Worm (Caenorhabditis elegans) whole organism, L4 larva: Measurements from ENCODE around the gene mig-14.

Source experiments
- F44E2.7 ChIP-seq: fragments of 200-800 bp; sonication (Bioruptor generic); IDR thresholded peaks from 2 replicates; pipeline ENCODE4 v2.1.2; 2022; ENCODE audit warnings: missing genetic modification characterization, missing compliant biosample characterization
- F49E8.2 ChIP-seq: sonication (generic microtip); optimal IDR thresholded peaks from 2 replicates; lab custom pipeline; 2016; ENCODE audit warnings: missing compliant biosample characterization, mild to moderate bottlenecking, missing genetic modification characterization, borderline replicate concordance
- Y48G9A.11 ChIP-seq: fragments of 200-800 bp; sonication (Bioruptor generic); IDR thresholded peaks from 2 replicates; pipeline ENCODE4 v1.3.6; 2022; ENCODE audit warnings: missing genetic modification reagents, missing genetic modification characterization, missing compliant biosample characterization
- Y5F2A.4 ChIP-seq: fragments of 200-800 bp; sonication (Bioruptor generic); optimal IDR thresholded peaks from 2 replicates; lab custom pipeline; 2018; ENCODE audit warnings: mild to moderate bottlenecking, missing genetic modification characterization, missing compliant biosample characterization
- aha-1 ChIP-seq: fragments of 150-350 bp; peaks from one replicate; lab custom pipeline; 2014; ENCODE audit warnings: missing biosample characterization, missing genetic modification characterization
- aly-2 ChIP-seq: sonication (generic microtip); optimal IDR thresholded peaks from 2 replicates; lab custom pipeline; 2018; ENCODE audit warnings: missing biosample characterization, missing genetic modification characterization
- arid-1 ChIP-seq: fragments of 200-800 bp; sonication (Bioruptor generic); conservative IDR thresholded peaks from 2 replicates; pipeline ENCODE4 v1.3.6; 2022; ENCODE audit warnings: missing genetic modification reagents, missing genetic modification characterization, missing compliant biosample characterization
- ces-1 ChIP-seq: fragments of 150-350 bp; sonication (generic microtip); optimal IDR thresholded peaks from 4 replicates; lab custom pipeline; 2014; ENCODE audit warnings: missing biosample characterization, missing genetic modification reagents, missing genetic modification characterization
- cey-2 ChIP-seq: sonication (generic microtip); optimal IDR thresholded peaks from 3 replicates; lab custom pipeline; 2017; ENCODE audit warnings: missing genetic modification characterization, mild to moderate bottlenecking, missing compliant biosample characterization, antibody characterized with exemption, borderline replicate concordance; ENCODE audit not compliant: insufficient read depth
- daf-16 ChIP-seq, 3 experiments: sonication (generic microtip); optimal IDR thresholded peaks; 2 replicates each; lab custom pipeline; 2016 to 2017; ENCODE audit warnings: missing genetic modification characterization in 3 of 3, missing genetic modification reagents in 3 of 3, mild to moderate bottlenecking in 2 of 3, missing compliant biosample characterization in 2 of 3, missing biosample characterization in 1 of 3, moderate library complexity in 1 of 3
- daf-19 ChIP-seq: fragments of 200-800 bp; sonication (Bioruptor generic); conservative IDR thresholded peaks from 2 replicates; pipeline ENCODE4 v1.3.6; 2022; ENCODE audit warnings: missing genetic modification characterization, missing compliant biosample characterization
- daf-8 ChIP-seq: fragments of 200-800 bp; sonication (Bioruptor generic); IDR thresholded peaks from 2 replicates; pipeline ENCODE4 v1.3.6; 2022; ENCODE audit warnings: missing genetic modification characterization, missing compliant biosample characterization
- dmd-6 ChIP-seq: fragments of 200-800 bp; sonication (Bioruptor generic); IDR thresholded peaks from 2 replicates; pipeline ENCODE4 v1.3.6; 2022; ENCODE audit warnings: missing genetic modification reagents, missing genetic modification characterization, missing compliant biosample characterization
- dpl-1 ChIP-seq: fragments of 150-350 bp; optimal IDR thresholded peaks from 2 replicates; lab custom pipeline; 2014; ENCODE audit warnings: missing biosample characterization, missing genetic modification reagents, missing genetic modification characterization
- dve-1 ChIP-seq: sonication (generic microtip); optimal IDR thresholded peaks from 2 replicates; lab custom pipeline; 2017; ENCODE audit warnings: antibody characterized with exemption, mild to moderate bottlenecking, missing genetic modification characterization, missing compliant biosample characterization; ENCODE audit not compliant: insufficient read depth
- gei-8 ChIP-seq: fragments of 200-800 bp; sonication (Bioruptor generic); optimal IDR thresholded peaks from 2 replicates; lab custom pipeline; 2018; ENCODE audit warnings: mild to moderate bottlenecking, missing genetic modification characterization, missing compliant biosample characterization
- hif-1 ChIP-seq, 2 experiments: sonication (generic microtip); optimal IDR thresholded peaks; 2 replicates each; lab custom pipeline; 2016 to 2017; ENCODE audit warnings: missing compliant biosample characterization in 2 of 2, missing genetic modification characterization in 2 of 2, missing genetic modification reagents in 2 of 2, missing genotype in 2 of 2, mild to moderate bottlenecking in 1 of 2
- lin-38 ChIP-seq: fragments of 200-800 bp; sonication (Bioruptor generic); IDR thresholded peaks from 2 replicates; pipeline ENCODE4 v1.3.6; 2022; ENCODE audit warnings: missing genetic modification reagents, missing genetic modification characterization, missing compliant biosample characterization
- lir-3 ChIP-seq: sonication (generic microtip); optimal IDR thresholded peaks from 2 replicates; lab custom pipeline; 2016; ENCODE audit warnings: mild to moderate bottlenecking, missing genetic modification characterization, missing compliant biosample characterization
- lsy-2 ChIP-seq, 2 experiments: fragments of 150-350 bp in 1 of 2; sonication (generic microtip) in 1 of 2; optimal IDR thresholded peaks; 2 replicates each; lab custom pipeline; 2014 to 2017; ENCODE audit warnings: missing biosample characterization in 2 of 2, missing genetic modification characterization in 2 of 2
- mdl-1 ChIP-seq, 2 experiments: fragments of 150-350 bp in 1 of 2; sonication (generic microtip) in 1 of 2; optimal IDR thresholded peaks; 2 replicates each; lab custom pipeline; 2014 to 2017; ENCODE audit warnings: missing biosample characterization in 2 of 2, missing genetic modification characterization in 2 of 2
- mdt-29 ChIP-seq: fragments of 200-800 bp; sonication (Bioruptor generic); IDR thresholded peaks from 2 replicates; pipeline ENCODE4 v1.3.6; 2022; ENCODE audit warnings: missing genetic modification reagents, missing genetic modification characterization, missing compliant biosample characterization
- mes-2 ChIP-seq: sonication (generic microtip); optimal IDR thresholded peaks from 2 replicates; lab custom pipeline; 2016; ENCODE audit warnings: missing genotype, mild to moderate bottlenecking, missing genetic modification characterization, missing compliant biosample characterization; ENCODE audit not compliant: poor library complexity, severe bottlenecking
- mxl-3 ChIP-seq: fragments of 200-800 bp; sonication (Bioruptor generic); optimal IDR thresholded peaks from 2 replicates; lab custom pipeline; 2018; ENCODE audit warnings: mild to moderate bottlenecking, missing genetic modification characterization, missing compliant biosample characterization
- nhr-10 ChIP-seq: fragments of 150-350 bp; optimal IDR thresholded peaks from 2 replicates; lab custom pipeline; 2014; ENCODE audit warnings: missing biosample characterization, missing genetic modification characterization
- nhr-102 ChIP-seq: sonication (generic microtip); optimal IDR thresholded peaks from 2 replicates; lab custom pipeline; 2016; ENCODE audit warnings: mild to moderate bottlenecking, missing genetic modification characterization, moderate library complexity, missing compliant biosample characterization
- nhr-28 ChIP-seq: fragments of 150-350 bp; optimal IDR thresholded peaks from 2 replicates; lab custom pipeline; 2014; ENCODE audit warnings: missing biosample characterization, missing genetic modification characterization
- nhr-76 ChIP-seq: fragments of 150-350 bp; optimal IDR thresholded peaks from 2 replicates; lab custom pipeline; 2014; ENCODE audit warnings: missing biosample characterization, missing genetic modification characterization
- sdz-12 ChIP-seq: fragments of 200-800 bp; sonication (Bioruptor generic); optimal IDR thresholded peaks from 2 replicates; lab custom pipeline; 2018; ENCODE audit warnings: mild to moderate bottlenecking, missing genetic modification characterization, missing compliant biosample characterization
- skn-1 ChIP-seq: fragments of 150-350 bp; optimal IDR thresholded peaks from 2 replicates; lab custom pipeline; 2014; ENCODE audit warnings: missing biosample characterization, missing genetic modification characterization
- snpc-4 ChIP-seq: fragments of 150-350 bp; optimal IDR thresholded peaks from 2 replicates; lab custom pipeline; 2014; ENCODE audit warnings: missing biosample characterization, missing genetic modification characterization
- spr-1 ChIP-seq: sonication (generic microtip); optimal IDR thresholded peaks from 2 replicates; lab custom pipeline; 2016; ENCODE audit warnings: mild to moderate bottlenecking, missing genetic modification characterization, missing compliant biosample characterization
- tra-1 ChIP-seq: fragments of 200-800 bp; sonication (Bioruptor generic); IDR thresholded peaks from 2 replicates; pipeline ENCODE4 v1.3.6; 2022; ENCODE audit warnings: missing genetic modification reagents, missing genetic modification characterization, missing compliant biosample characterization
- unc-130 ChIP-seq: sonication (generic microtip); optimal IDR thresholded peaks from 2 replicates; lab custom pipeline; 2016; ENCODE audit warnings: missing genetic modification reagents, missing genetic modification characterization, missing compliant biosample characterization
- ztf-11 ChIP-seq: fragments of 150-350 bp; optimal IDR thresholded peaks from 2 replicates; lab custom pipeline; 2014; ENCODE audit warnings: missing biosample characterization, missing genetic modification characterization
- ztf-7 ChIP-seq: fragments of 150-350 bp; optimal IDR thresholded peaks from 2 replicates; lab custom pipeline; 2014; ENCODE audit warnings: missing biosample characterization, missing genetic modification characterization

Gene mig-14

ce11 chrII:13723754-13724153, 17.8 kb upstream of the mig-14 start:
- peak; percentile 44; the same call in 1 of the 2 replicates for TF ChIP-seq lin-38
- no peak for TF ChIP-seq cey-2 (tag; lab: Kevin White, UChicago)

DNA sequence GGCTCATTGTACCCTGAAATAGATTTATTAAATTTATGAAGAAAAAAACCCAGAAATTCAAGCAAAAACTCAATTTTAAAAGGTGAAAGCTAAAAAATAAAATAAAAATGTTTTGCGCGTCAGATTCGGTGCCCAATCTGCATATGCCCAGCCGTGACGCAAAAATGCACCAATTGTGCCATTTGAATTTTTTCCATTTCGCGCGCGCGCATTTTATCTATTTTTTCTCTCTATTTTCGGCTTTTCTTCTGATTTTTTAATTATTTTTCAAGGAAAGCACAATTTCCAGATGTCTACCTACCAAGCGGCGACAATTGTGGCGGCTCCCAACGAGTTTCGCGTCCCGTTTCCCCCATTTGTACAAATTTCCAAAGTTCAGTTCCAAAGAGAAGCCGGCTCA, 15.7 kb upstream of the mig-14 start, which contains the start of the genes Y54G9A.7 and bub-3:
Gene Y54G9A.7, minus strand, starts transcription at position 7 of the 400 bp plus-strand sequence.
Gene bub-3, plus strand, starts transcription at position 270 of the 400 bp plus-strand sequence.
- no peak for TF ChIP-seq nhr-102 (tag; lab: Kevin White, UChicago)
- peak; percentile 25 for TF ChIP-seq unc-130
- peak; percentile 71 for TF ChIP-seq aha-1 (tag; lab: Kevin White, UChicago)
- TF ChIP-seq lin-38, result peak; percentile 67
- no peak for TF ChIP-seq dve-1
- TF ChIP-seq mes-2 (tag; lab: Kevin White, UChicago), result peak; percentile 53
- no peak for TF ChIP-seq Y48G9A.11 (GFP tag; lab: Robert Waterston, UW)
- peak in 1 of 2 experiments; percentile 31 for TF ChIP-seq lsy-2 (tag; optimal IDR thresholded peaks at IDR 0.05; lab: Kevin White, UChicago)
- TF ChIP-seq dpl-1 (GFP tag; lab: Kevin White, UChicago), result peak; percentile 52
- TF ChIP-seq tra-1 (GFP tag; lab: Robert Waterston, UW), result no peak
- TF ChIP-seq Y5F2A.4 (GFP tag; lab: Kevin White, UChicago), result no peak
- TF ChIP-seq nhr-10 (tag; lab: Kevin White, UChicago), result no peak
- TF ChIP-seq, all 104 proteins: peak for 6

DNA sequence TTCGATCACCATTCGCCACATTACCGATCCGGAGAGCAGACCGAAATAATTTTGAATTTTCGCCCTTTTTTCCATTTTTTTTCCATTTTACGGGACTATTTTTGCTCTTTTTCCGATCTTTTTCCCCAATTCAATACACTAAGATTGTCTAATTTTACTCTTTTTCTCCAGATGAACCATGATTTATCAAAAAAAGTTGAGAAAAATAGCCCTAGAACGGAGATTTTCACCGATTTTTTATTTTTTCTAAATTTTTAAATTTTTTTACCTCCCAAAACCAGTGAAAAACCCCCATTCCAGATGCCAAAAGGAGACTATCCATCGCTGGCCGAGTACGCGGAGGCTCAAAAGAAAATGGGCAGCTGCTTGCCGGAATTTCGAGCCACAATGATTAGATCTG, 12.1 kb upstream of the mig-14 start, which contains the start of gene Y54G9A.9:
Gene Y54G9A.9, plus strand, starts transcription at position 301 of the 400 bp plus-strand sequence.
- TF ChIP-seq lir-3 (tag; lab: Kevin White, UChicago), result no peak
- no peak for TF ChIP-seq ces-1 (GFP tag; lab: Kevin White, UChicago)
- no peak for TF ChIP-seq arid-1 (GFP tag; lab: Robert Waterston, UW)
- TF ChIP-seq mxl-3 (GFP tag; lab: Kevin White, UChicago), result no peak

DNA sequence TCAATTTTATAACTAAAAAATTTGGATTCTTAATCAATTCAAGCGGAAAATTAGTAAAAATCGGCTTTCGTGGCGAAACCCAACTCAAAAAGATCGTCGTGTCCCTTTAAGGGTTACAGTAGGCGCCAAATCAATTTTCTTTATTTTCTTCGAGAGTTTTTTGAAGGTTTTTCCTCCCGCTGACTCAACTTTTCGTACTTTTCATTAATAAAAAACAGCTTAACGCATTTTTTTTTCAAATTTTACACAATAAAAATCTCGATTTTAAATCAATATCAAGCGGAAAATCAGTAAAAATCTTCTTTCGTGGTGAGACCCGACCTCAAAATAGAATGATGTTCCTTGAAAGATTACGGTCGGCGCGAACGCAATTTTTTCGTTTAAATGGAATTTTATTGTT, 9.4 kb upstream of the mig-14 start:
- TF ChIP-seq mdl-1 (tag; optimal IDR thresholded peaks at IDR 0.05; lab: Kevin White, UChicago), result no peak
- TF ChIP-seq F49E8.2 (tag; lab: Kevin White, UChicago), result peak; percentile 77

- TF ChIP-seq nhr-102 (tag; lab: Kevin White, UChicago), result no peak
- TF ChIP-seq nhr-28 (tag; lab: Kevin White, UChicago), result no peak
- no peak for TF ChIP-seq daf-19 (GFP tag; lab: Robert Waterston, UW)
- no peak for TF ChIP-seq spr-1
- no peak for TF ChIP-seq F44E2.7 (GFP tag; lab: Robert Waterston, UW)
- TF ChIP-seq ztf-11 (tag; lab: Kevin White, UChicago), result no peak
- no peak for TF ChIP-seq mdt-29 (GFP tag; lab: Robert Waterston, UW)
- TF ChIP-seq daf-16 (GFP tag; optimal IDR thresholded peaks at IDR 0.05; lab: Kevin White, UChicago), result no peak
- peak; percentile 41 for TF ChIP-seq daf-16 (tag; optimal IDR thresholded peaks at IDR 0.05; lab: Kevin White, UChicago)
- TF ChIP-seq dmd-6, result 0 out of 2 replicates have a peak, but pooled peaks have one; percentile 12
- TF ChIP-seq hif-1 (tag; optimal IDR thresholded peaks at IDR 0.05; lab: Kevin White, UChicago), result peak in 1 of 2 experiments; percentile 96
- no peak for TF ChIP-seq aly-2
- TF ChIP-seq ztf-7 (tag; lab: Kevin White, UChicago), result no peak
- no peak for TF ChIP-seq sdz-12 (GFP tag; lab: Kevin White, UChicago)
- no peak for TF ChIP-seq gei-8 (GFP tag; lab: Kevin White, UChicago)
- no peak for TF ChIP-seq cey-2 (tag; lab: Kevin White, UChicago)
- no peak for TF ChIP-seq F49E8.2 (tag; lab: Kevin White, UChicago)
- TF ChIP-seq snpc-4 (tag; lab: Kevin White, UChicago), result no peak
- TF ChIP-seq daf-8 (GFP tag; lab: Robert Waterston, UW), result no peak
- TF ChIP-seq skn-1 (tag; lab: Kevin White, UChicago), result no peak
- no peak for TF ChIP-seq nhr-76 (tag; lab: Kevin White, UChicago)
- TF ChIP-seq nhr-10 (tag; lab: Kevin White, UChicago), result no peak
Observed at ce11 chrII:13732577-13732976, 9.0 kb upstream of the mig-14 start.
